Worm (Caenorhabditis elegans) whole organism, late embryonic: ENCODE data around the gene Y76B12C.6.
A peak's percentile ranks its signal among the peaks of the same experiment; 100 is the strongest.

ENCODE experiments used
- C08G9.2 ChIP-seq: sonication (generic microtip); optimal IDR thresholded peaks from 2 replicates; lab custom pipeline; 2016; ENCODE audit warnings: mild to moderate bottlenecking, missing genetic modification characterization, moderate library complexity, missing compliant biosample characterization
- C38D4.7 ChIP-seq: fragments of 200-800 bp; sonication (Bioruptor generic); optimal IDR thresholded peaks from 2 replicates; lab custom pipeline; 2018; ENCODE audit warnings: mild to moderate bottlenecking, missing genetic modification characterization, moderate library complexity, missing compliant biosample characterization
- F13H6.1 ChIP-seq: sonication (generic microtip); optimal IDR thresholded peaks from 2 replicates; lab custom pipeline; 2016; ENCODE audit warnings: missing genetic modification characterization, missing compliant biosample characterization
- K02D7.2 ChIP-seq: sonication (generic microtip); optimal IDR thresholded peaks from 2 replicates; lab custom pipeline; 2017; ENCODE audit warnings: mild to moderate bottlenecking, missing genetic modification characterization, missing compliant biosample characterization
- T23F11.4 ChIP-seq: fragments of 200-800 bp; sonication (Bioruptor generic); optimal IDR thresholded peaks from 2 replicates; lab custom pipeline; 2018; ENCODE audit warnings: mild to moderate bottlenecking, missing genetic modification characterization, missing compliant biosample characterization
- Y22D7AL.16 ChIP-seq: sonication (generic microtip); optimal IDR thresholded peaks from 2 replicates; lab custom pipeline; 2016; ENCODE audit warnings: missing genetic modification characterization, missing compliant biosample characterization
- ahr-1 ChIP-seq: sonication (generic microtip); optimal IDR thresholded peaks from 2 replicates; lab custom pipeline; 2016; ENCODE audit warnings: missing genetic modification characterization, missing compliant biosample characterization
- ceh-19 ChIP-seq: fragments of 200-800 bp; sonication (Bioruptor generic); optimal IDR thresholded peaks from 2 replicates; lab custom pipeline; 2018; ENCODE audit warnings: mild to moderate bottlenecking, missing genetic modification characterization, missing compliant biosample characterization
- ceh-34 ChIP-seq: sonication (generic microtip); optimal IDR thresholded peaks from 2 replicates; lab custom pipeline; 2016; ENCODE audit warnings: mild to moderate bottlenecking, missing genetic modification characterization, missing compliant biosample characterization
- ceh-48 ChIP-seq: sonication (generic microtip); optimal IDR thresholded peaks from 2 replicates; lab custom pipeline; 2016; ENCODE audit warnings: missing genetic modification characterization, inconsistent platforms, missing compliant biosample characterization
- ceh-6 ChIP-seq: fragments of 200-800 bp; sonication (Bioruptor generic); optimal IDR thresholded peaks from 2 replicates; lab custom pipeline; 2018; ENCODE audit warnings: mild to moderate bottlenecking, missing genetic modification characterization, missing compliant biosample characterization
- ceh-9 ChIP-seq: sonication (generic microtip); optimal IDR thresholded peaks from 2 replicates; lab custom pipeline; 2016; ENCODE audit warnings: mild to moderate bottlenecking, missing genetic modification characterization, inconsistent platforms, missing compliant biosample characterization
- dve-1 ChIP-seq: sonication (generic microtip); optimal IDR thresholded peaks from 2 replicates; lab custom pipeline; 2017; ENCODE audit warnings: antibody characterized with exemption, mild to moderate bottlenecking, missing genetic modification characterization, missing compliant biosample characterization
- elt-2 ChIP-seq: sonication (generic microtip); optimal IDR thresholded peaks from 2 replicates; lab custom pipeline; 2016; ENCODE audit warnings: missing genetic modification reagents, missing genetic modification characterization, missing compliant biosample characterization
- ets-4 ChIP-seq: sonication (generic microtip); optimal IDR thresholded peaks from 2 replicates; lab custom pipeline; 2016; ENCODE audit warnings: missing genetic modification characterization, missing compliant biosample characterization
- fax-1 ChIP-seq: sonication (generic microtip); optimal IDR thresholded peaks from 2 replicates; lab custom pipeline; 2016; ENCODE audit warnings: missing genotype, missing genetic modification characterization, missing compliant biosample characterization
- gmeb-2 ChIP-seq: sonication (generic microtip); optimal IDR thresholded peaks from 2 replicates; lab custom pipeline; 2016; ENCODE audit warnings: missing genetic modification characterization, inconsistent platforms, missing compliant biosample characterization
- hlh-15 ChIP-seq: sonication (generic microtip); optimal IDR thresholded peaks from 2 replicates; lab custom pipeline; 2016; ENCODE audit warnings: missing genetic modification characterization, missing compliant biosample characterization
- hlh-30 ChIP-seq: sonication (generic microtip); optimal IDR thresholded peaks from 2 replicates; lab custom pipeline; 2017; ENCODE audit warnings: antibody characterized with exemption, missing genetic modification characterization, missing compliant biosample characterization; ENCODE audit not compliant: insufficient read depth
- hlh-6 ChIP-seq: sonication (generic microtip); optimal IDR thresholded peaks from 2 replicates; lab custom pipeline; 2016; ENCODE audit warnings: missing genotype, missing genetic modification characterization, missing compliant biosample characterization
- lim-6 ChIP-seq: sonication (generic microtip); optimal IDR thresholded peaks from 2 replicates; lab custom pipeline; 2016; ENCODE audit warnings: missing genetic modification characterization, missing compliant biosample characterization
- lin-11 ChIP-seq: fragments of 200-800 bp; sonication (Bioruptor generic); optimal IDR thresholded peaks from 2 replicates; lab custom pipeline; 2018; ENCODE audit warnings: mild to moderate bottlenecking, missing genetic modification characterization, missing compliant biosample characterization
- madf-2 ChIP-seq: sonication (generic microtip); optimal IDR thresholded peaks from 2 replicates; lab custom pipeline; 2017; ENCODE audit warnings: missing genetic modification characterization, missing compliant biosample characterization
- nfya-1 ChIP-seq: sonication (generic microtip); optimal IDR thresholded peaks from 2 replicates; lab custom pipeline; 2017; ENCODE audit warnings: missing genetic modification characterization, mild to moderate bottlenecking, missing compliant biosample characterization, antibody characterized with exemption, moderate library complexity
- nhr-232 ChIP-seq: sonication (generic microtip); optimal IDR thresholded peaks from 2 replicates; lab custom pipeline; 2016; ENCODE audit warnings: missing genetic modification characterization, missing compliant biosample characterization
- odd-2 ChIP-seq: sonication (generic microtip); optimal IDR thresholded peaks from 2 replicates; lab custom pipeline; 2017; ENCODE audit warnings: antibody characterized with exemption, mild to moderate bottlenecking, missing genetic modification characterization, missing compliant biosample characterization
- pag-3 ChIP-seq: sonication (generic microtip); optimal IDR thresholded peaks from 2 replicates; lab custom pipeline; 2016; ENCODE audit warnings: missing compliant biosample characterization, missing genetic modification characterization, borderline replicate concordance
- pat-9 ChIP-seq: fragments of 200-800 bp; sonication (Bioruptor generic); optimal IDR thresholded peaks from 2 replicates; lab custom pipeline; 2018; ENCODE audit warnings: mild to moderate bottlenecking, missing genetic modification characterization, moderate library complexity, missing compliant biosample characterization
- pax-1 ChIP-seq: fragments of 150-350 bp; optimal IDR thresholded peaks from 2 replicates; lab custom pipeline; 2014; ENCODE audit warnings: missing biosample characterization, missing genetic modification characterization
- pha-4 ChIP-seq: fragments of 150-350 bp; optimal IDR thresholded peaks from 2 replicates; lab custom pipeline; 2018; ENCODE audit warnings: missing biosample characterization, missing genetic modification reagents, missing genetic modification characterization
- pros-1 ChIP-seq: fragments of 150-350 bp; optimal IDR thresholded peaks from 2 replicates; lab custom pipeline; 2014; ENCODE audit warnings: missing biosample characterization, missing genetic modification reagents, missing genetic modification characterization
- ref-2 ChIP-seq: sonication (generic microtip); optimal IDR thresholded peaks from 2 replicates; lab custom pipeline; 2016; ENCODE audit warnings: missing genetic modification characterization, missing compliant biosample characterization
- sdc-2 ChIP-seq: sonication (generic microtip); optimal IDR thresholded peaks from 2 replicates; lab custom pipeline; 2016; ENCODE audit warnings: missing genotype, missing genetic modification characterization, missing compliant biosample characterization
- tbx-2 ChIP-seq: sonication (generic microtip); optimal IDR thresholded peaks from 2 replicates; lab custom pipeline; 2016; ENCODE audit warnings: missing genetic modification characterization, missing compliant biosample characterization
- ttx-3 ChIP-seq: sonication (generic microtip); optimal IDR thresholded peaks from 2 replicates; lab custom pipeline; 2016; ENCODE audit warnings: missing genetic modification reagents, missing genetic modification characterization, missing compliant biosample characterization
- unc-42 ChIP-seq: sonication (generic microtip); optimal IDR thresholded peaks from 2 replicates; lab custom pipeline; 2016; ENCODE audit warnings: missing genotype, missing genetic modification characterization, missing compliant biosample characterization
- unc-55 ChIP-seq: sonication (generic microtip); optimal IDR thresholded peaks from 2 replicates; lab custom pipeline; 2017; ENCODE audit warnings: missing biosample characterization, missing genetic modification reagents, missing genetic modification characterization
- unc-86 ChIP-seq: sonication (generic microtip); optimal IDR thresholded peaks from 2 replicates; lab custom pipeline; 2016; ENCODE audit warnings: missing genetic modification characterization, missing compliant biosample characterization

The Y76B12C.6 gene

DNA sequence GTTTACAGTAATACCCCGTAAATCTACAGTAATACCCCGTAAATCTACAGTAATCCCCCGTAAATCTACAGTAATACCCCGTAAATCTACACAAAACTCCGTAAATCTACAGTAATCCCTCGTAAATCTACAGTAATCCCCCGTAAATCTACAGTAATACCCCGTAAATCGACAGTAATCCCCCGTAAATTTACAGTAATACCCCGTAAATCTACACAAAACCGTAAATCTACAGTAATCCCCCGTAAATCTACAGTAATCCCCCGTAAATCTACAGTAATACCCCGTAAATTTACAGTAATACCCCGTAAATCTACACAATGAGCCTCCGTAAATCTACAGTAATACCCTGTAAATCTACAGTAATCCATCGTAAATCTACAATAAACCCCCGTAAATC lies 31.3 kb upstream of the Y76B12C.6 start:
- TF ChIP-seq dve-1 (tag; lab: Kevin White, UChicago): peak; percentile 9

DNA sequence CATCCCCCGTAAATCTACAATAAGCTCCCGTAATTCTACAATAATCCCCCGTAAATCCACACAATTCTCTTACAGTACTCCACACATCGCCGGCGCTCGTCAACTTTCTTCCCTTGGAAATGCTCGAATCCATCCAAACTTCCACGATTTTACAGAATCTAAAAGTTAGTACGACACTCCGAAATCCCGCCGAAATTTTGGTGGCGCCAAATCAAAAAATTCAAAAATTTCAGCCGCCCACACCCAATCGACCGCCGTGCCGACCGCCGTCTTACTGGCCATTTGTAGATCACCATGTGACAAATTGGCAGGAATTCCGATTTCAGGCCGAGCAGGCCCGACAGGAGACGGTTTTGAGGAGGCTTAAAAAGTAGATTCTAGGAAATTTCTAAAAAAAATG lies 28.9 kb upstream of the Y76B12C.6 start:
- no peak for TF ChIP-seq lim-6
- TF ChIP-seq C38D4.7 (GFP tag; lab: Kevin White, UChicago): no peak
- no peak for TF ChIP-seq unc-55 (GFP tag; lab: Kevin White, UChicago)
- no peak for TF ChIP-seq pat-9 (tag; lab: Kevin White, UChicago)
- TF ChIP-seq K02D7.2 (tag; lab: Kevin White, UChicago): no peak
- no peak for TF ChIP-seq sdc-2 (tag; lab: Kevin White, UChicago)
- TF ChIP-seq lin-11: no peak
- TF ChIP-seq ceh-9 (tag; lab: Kevin White, UChicago): no peak

DNA sequence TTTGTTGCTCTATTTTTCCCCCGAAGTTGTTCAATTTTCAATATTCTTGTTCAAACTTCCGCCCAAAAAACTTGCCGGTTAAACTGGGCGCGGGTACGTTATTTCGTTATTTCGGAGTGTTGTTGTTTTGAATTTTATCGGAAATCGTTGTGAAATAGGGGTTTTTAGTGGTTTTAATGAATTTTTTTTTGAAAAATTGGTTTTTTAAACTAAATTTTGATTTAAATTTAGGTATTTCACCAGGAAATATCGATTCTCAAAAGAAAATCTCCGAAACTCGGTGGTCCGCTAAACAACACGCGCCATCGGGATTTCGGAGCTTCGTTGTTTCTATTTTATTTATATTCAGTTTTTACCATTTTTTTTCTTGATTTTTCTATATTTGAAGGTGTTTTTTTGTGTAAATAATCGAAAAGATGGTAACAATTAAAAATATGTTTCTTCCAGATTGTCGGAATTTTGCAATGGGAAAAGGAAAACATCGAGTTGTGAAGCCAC lies 28.0 kb upstream of the Y76B12C.6 start, which contains the start of gene F52C12.2:
F52C12.2 (plus strand) TSS at position 448 of the 498 bp plus-strand sequence.
- TF ChIP-seq unc-42 (peak; percentile 63), C08G9.2 (tag; lab: Kevin White, UChicago) (no peak), unc-86 (peak; percentile 19), elt-2 (tag; lab: Kevin White, UChicago) (peak; percentile 45), ceh-48 (tag; lab: Kevin White, UChicago) (peak; percentile 5)
- TF ChIP-seq, all 69 proteins: peak for 4

DNA sequence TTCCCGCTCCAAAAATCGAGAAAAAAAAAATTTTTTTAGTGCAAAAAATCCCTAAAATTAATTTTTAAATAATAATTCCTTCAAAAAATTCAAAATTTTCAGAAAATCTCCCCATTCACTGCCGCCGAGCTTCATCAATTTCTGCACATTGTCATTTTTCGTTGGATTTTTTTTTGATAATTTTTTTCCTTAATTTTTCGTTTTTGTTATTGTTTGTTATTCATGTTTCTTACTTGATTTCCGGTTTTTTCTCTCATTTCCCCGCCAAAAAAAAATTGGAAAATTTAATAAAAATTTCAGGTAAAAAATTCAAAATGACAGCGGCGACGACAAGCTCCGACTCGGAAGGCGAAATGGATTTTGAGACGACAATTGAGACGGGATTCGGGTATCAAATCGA lies 24.8 kb upstream of the Y76B12C.6 start, which contains the start of gene F52C12.6:
F52C12.6 (plus strand) TSS at position 301 of the 400 bp plus-strand sequence.
- no peak for TF ChIP-seq ahr-1 (tag; lab: Kevin White, UChicago)
- TF ChIP-seq K02D7.2 (tag; lab: Kevin White, UChicago): no peak
- no peak for TF ChIP-seq gmeb-2 (tag; lab: Kevin White, UChicago)
- TF ChIP-seq ceh-34 (tag; lab: Kevin White, UChicago): no peak
- TF ChIP-seq madf-2 (tag; lab: Kevin White, UChicago): no peak
- no peak for TF ChIP-seq Y22D7AL.16 (tag; lab: Kevin White, UChicago)
- no peak for TF ChIP-seq hlh-6 (tag; lab: Kevin White, UChicago)
- TF ChIP-seq nfya-1 (tag; lab: Kevin White, UChicago): no peak
- TF ChIP-seq sdc-2 (tag; lab: Kevin White, UChicago): no peak
- no peak for TF ChIP-seq unc-42
- no peak for TF ChIP-seq elt-2 (tag; lab: Kevin White, UChicago)
- TF ChIP-seq odd-2: no peak
- TF ChIP-seq hlh-15 (tag; lab: Kevin White, UChicago): no peak
- TF ChIP-seq C38D4.7 (GFP tag; lab: Kevin White, UChicago): no peak

DNA sequence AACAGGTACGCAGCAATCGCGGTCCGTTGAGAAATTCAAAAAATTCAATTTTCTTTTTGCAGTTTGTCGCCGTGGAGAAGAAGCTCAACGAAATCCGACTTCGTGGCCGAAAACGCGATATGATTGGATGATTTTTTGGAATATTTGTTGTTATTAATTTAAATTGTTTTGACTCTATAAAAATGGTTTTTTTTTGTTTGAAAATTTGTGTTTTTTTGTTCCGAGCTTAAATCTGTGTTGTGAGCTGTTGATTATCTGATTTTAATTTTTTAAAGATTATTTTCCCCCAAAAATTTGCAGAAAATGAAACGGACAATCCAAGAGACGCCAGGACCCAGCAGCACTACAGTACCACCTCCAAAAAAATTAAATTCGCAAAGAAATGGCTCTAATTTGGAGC lies 21.6 kb upstream of the Y76B12C.6 start, which contains the start of gene tdpo-1:
tdpo-1 (plus strand) TSS at position 301 of the 400 bp plus-strand sequence.
- TF ChIP-seq unc-42 (no peak), tbx-2 (tag; lab: Kevin White, UChicago) (no peak), nfya-1 (tag; lab: Kevin White, UChicago) (no peak), ets-4 (tag; lab: Kevin White, UChicago) (no peak), ahr-1 (tag; lab: Kevin White, UChicago) (no peak)

DNA sequence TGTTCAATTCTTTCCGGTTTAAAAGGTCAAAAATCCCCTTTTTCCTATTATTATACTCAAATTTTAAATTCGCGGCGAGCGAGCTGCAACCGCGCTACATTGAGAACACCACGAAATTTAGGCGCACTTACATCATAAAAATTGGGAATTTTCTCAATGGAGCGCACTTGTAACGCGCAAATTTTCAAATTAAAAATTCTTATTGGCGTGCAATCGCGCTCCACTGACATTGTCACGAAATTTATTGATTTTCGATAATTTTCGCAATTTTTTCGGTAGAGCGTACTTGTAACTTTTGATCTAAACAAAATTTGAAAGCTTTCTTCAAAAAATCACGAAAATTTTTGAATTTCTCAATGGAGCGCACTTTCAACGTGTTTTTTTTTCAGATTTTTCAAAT lies 17.9 kb upstream of the Y76B12C.6 start, which contains the start of gene ulp-3:
ulp-3 (plus strand) TSS at position 388 of the 400 bp plus-strand sequence.
- TF ChIP-seq pros-1 (tag; lab: Kevin White, UChicago) (no peak), ref-2 (tag; lab: Kevin White, UChicago) (no peak), lin-11 (no peak), T23F11.4 (GFP tag; lab: Kevin White, UChicago) (no peak)

DNA sequence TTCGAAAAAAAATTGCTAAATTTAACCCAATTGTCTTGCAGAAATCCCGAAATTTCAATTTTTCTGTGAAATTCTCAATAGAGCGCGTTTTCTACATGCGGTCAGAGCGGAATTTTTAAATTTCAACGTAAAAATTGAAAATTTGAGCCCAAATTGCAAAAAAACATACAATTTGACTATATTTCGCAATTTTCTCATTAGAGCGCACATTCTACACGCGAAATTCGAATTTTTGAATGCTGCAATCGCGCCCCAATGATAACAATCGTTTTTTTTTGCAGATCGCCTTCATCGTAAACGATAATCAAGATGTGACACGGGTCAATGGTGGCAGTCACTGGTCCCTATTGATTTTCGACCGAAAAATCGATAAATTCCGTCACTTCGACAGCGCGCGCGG lies 17.1 kb upstream of the Y76B12C.6 start:
- no peak for TF ChIP-seq hlh-30 (tag; lab: Kevin White, UChicago)
- no peak for TF ChIP-seq F13H6.1 (tag; lab: Kevin White, UChicago)
- TF ChIP-seq pha-4 (tag; lab: Kevin White, UChicago): no peak
- no peak for TF ChIP-seq ttx-3 (tag; lab: Kevin White, UChicago)
- TF ChIP-seq nhr-232: no peak
- TF ChIP-seq pax-1: no peak
- no peak for TF ChIP-seq fax-1
- no peak for TF ChIP-seq gmeb-2 (tag; lab: Kevin White, UChicago)
- no peak for TF ChIP-seq unc-55 (GFP tag; lab: Kevin White, UChicago)
- TF ChIP-seq ceh-6 (GFP tag; lab: Kevin White, UChicago): no peak
- no peak for TF ChIP-seq pat-9 (tag; lab: Kevin White, UChicago)
- no peak for TF ChIP-seq ceh-19 (GFP tag; lab: Kevin White, UChicago)
- TF ChIP-seq tbx-2 (tag; lab: Kevin White, UChicago): no peak
- no peak for TF ChIP-seq pag-3 (tag; lab: Kevin White, UChicago)
- TF ChIP-seq, all 69 proteins: peak for 0
